Worm (Caenorhabditis elegans) whole organism, L3 larva: ENCODE measurements around the gene F44E7.9.

Experiments used
- R02D3.7 ChIP-seq: fragments of 150-350 bp; optimal IDR thresholded peaks from 2 replicates; lab custom pipeline; 2014; ENCODE audit warnings: missing biosample characterization, missing genetic modification characterization
- ama-1 ChIP-seq: fragments of 150-350 bp; optimal IDR thresholded peaks from 2 replicates; lab custom pipeline; 2018
- ceh-16 ChIP-seq: sonication (generic microtip); optimal IDR thresholded peaks from 2 replicates; lab custom pipeline; 2017; ENCODE audit warnings: missing biosample characterization, missing genetic modification characterization
- ceh-9 ChIP-seq: sonication (generic microtip); optimal IDR thresholded peaks from 2 replicates; lab custom pipeline; 2018; ENCODE audit warnings: missing biosample characterization, missing genetic modification characterization
- egl-5 ChIP-seq: fragments of 150-350 bp; optimal IDR thresholded peaks from 2 replicates; lab custom pipeline; 2017; ENCODE audit warnings: missing biosample characterization, missing genetic modification reagents, missing genetic modification characterization, inconsistent platforms
- elt-1 ChIP-seq: fragments of 150-350 bp; optimal IDR thresholded peaks from 2 replicates; lab custom pipeline; 2014; ENCODE audit warnings: missing biosample characterization, missing genetic modification characterization
- elt-2 ChIP-seq: sonication (generic microtip); optimal IDR thresholded peaks from 2 replicates; lab custom pipeline; 2016; ENCODE audit warnings: missing genetic modification reagents, mild to moderate bottlenecking, missing genetic modification characterization, missing compliant biosample characterization
- elt-3 ChIP-seq, 3 experiments: fragments of 150-350 bp in 1 of 3; sonication (generic microtip) in 2 of 3; optimal IDR thresholded peaks; 2 replicates in 2 of 3; 4 replicates in 1 of 3; lab custom pipeline; 2014 to 2017; ENCODE audit warnings: missing biosample characterization in 3 of 3, missing genetic modification characterization in 3 of 3
- eor-1 ChIP-seq, 2 experiments: fragments of 150-350 bp; optimal IDR thresholded peaks; 2 replicates each; lab custom pipeline; 2014 to 2018; ENCODE audit warnings: missing biosample characterization in 2 of 2, missing genetic modification characterization in 2 of 2
- fkh-10 ChIP-seq: sonication (generic microtip); optimal IDR thresholded peaks from 2 replicates; lab custom pipeline; 2017; ENCODE audit warnings: missing biosample characterization, missing genetic modification reagents, missing genetic modification characterization
- fkh-2 ChIP-seq: fragments of 150-350 bp; optimal IDR thresholded peaks from 2 replicates; lab custom pipeline; 2014; ENCODE audit warnings: missing biosample characterization, missing genetic modification reagents, missing genetic modification characterization
- hmg-11 ChIP-seq: sonication (generic microtip); optimal IDR thresholded peaks from 2 replicates; lab custom pipeline; 2016; ENCODE audit warnings: missing genetic modification characterization, missing compliant biosample characterization
- jun-1 ChIP-seq: fragments of 150-350 bp; optimal IDR thresholded peaks from 2 replicates; lab custom pipeline; 2014; ENCODE audit warnings: missing biosample characterization, missing genetic modification reagents, missing genetic modification characterization
- lin-15B ChIP-seq: fragments of 150-350 bp; optimal IDR thresholded peaks from 2 replicates; lab custom pipeline; 2014; ENCODE audit warnings: missing biosample characterization, missing genetic modification characterization
- lin-39 ChIP-seq: fragments of 150-350 bp; optimal IDR thresholded peaks from 2 replicates; lab custom pipeline; 2018; ENCODE audit warnings: missing biosample characterization, missing genetic modification reagents, missing genetic modification characterization
- lsy-12 ChIP-seq: sonication (generic microtip); optimal IDR thresholded peaks from 2 replicates; lab custom pipeline; 2016; ENCODE audit warnings: mild to moderate bottlenecking, missing genetic modification characterization, missing compliant biosample characterization
- mdl-1 ChIP-seq: fragments of 150-350 bp; optimal IDR thresholded peaks from 2 replicates; lab custom pipeline; 2014; ENCODE audit warnings: missing biosample characterization, missing genetic modification characterization
- mml-1 ChIP-seq: fragments of 150-350 bp; sonication (generic microtip); optimal IDR thresholded peaks from 3 replicates; lab custom pipeline; 2014; ENCODE audit warnings: missing biosample characterization, missing genetic modification characterization
- nfya-1 ChIP-seq: sonication (generic microtip); optimal IDR thresholded peaks from 2 replicates; lab custom pipeline; 2017; ENCODE audit warnings: missing genetic modification characterization, mild to moderate bottlenecking, missing compliant biosample characterization, antibody characterized with exemption, moderate library complexity; ENCODE audit not compliant: insufficient read depth
- nhr-11 ChIP-seq: fragments of 150-350 bp; optimal IDR thresholded peaks from 2 replicates; lab custom pipeline; 2014; ENCODE audit warnings: missing biosample characterization, missing genetic modification characterization
- nhr-12 ChIP-seq: fragments of 150-350 bp; optimal IDR thresholded peaks from 2 replicates; lab custom pipeline; 2014; ENCODE audit warnings: missing biosample characterization, missing genetic modification characterization
- nhr-23 ChIP-seq: fragments of 150-350 bp; optimal IDR thresholded peaks from 2 replicates; lab custom pipeline; 2014; ENCODE audit warnings: missing biosample characterization, missing genetic modification reagents, missing genetic modification characterization
- nhr-237 ChIP-seq: fragments of 150-350 bp; optimal IDR thresholded peaks from 2 replicates; lab custom pipeline; 2014; ENCODE audit warnings: missing biosample characterization, missing genetic modification characterization
- nhr-25 ChIP-seq: sonication (generic microtip); optimal IDR thresholded peaks from 2 replicates; lab custom pipeline; 2017; ENCODE audit warnings: missing biosample characterization, missing genetic modification characterization
- nhr-43 ChIP-seq: sonication (generic microtip); optimal IDR thresholded peaks from 2 replicates; lab custom pipeline; 2016; ENCODE audit warnings: mild to moderate bottlenecking, missing genetic modification characterization, missing compliant biosample characterization; ENCODE audit not compliant: poor library complexity, severe bottlenecking
- nhr-67 ChIP-seq: fragments of 150-350 bp; optimal IDR thresholded peaks from 2 replicates; lab custom pipeline; 2014; ENCODE audit warnings: missing biosample characterization, missing genetic modification characterization
- nhr-77 ChIP-seq: fragments of 150-350 bp; optimal IDR thresholded peaks from 2 replicates; lab custom pipeline; 2014; ENCODE audit warnings: missing biosample characterization, missing genetic modification characterization
- pha-4 ChIP-seq: fragments of 150-350 bp; optimal IDR thresholded peaks from 2 replicates; lab custom pipeline; 2014; ENCODE audit warnings: missing biosample characterization, missing genetic modification reagents, missing genetic modification characterization
- pqm-1 ChIP-seq: fragments of 150-350 bp; optimal IDR thresholded peaks from 2 replicates; lab custom pipeline; 2017; ENCODE audit warnings: missing biosample characterization, missing genetic modification characterization, inconsistent platforms
- sea-2 ChIP-seq: fragments of 150-350 bp; sonication (generic microtip); optimal IDR thresholded peaks from 4 replicates; lab custom pipeline; 2014; ENCODE audit warnings: missing biosample characterization, missing genetic modification reagents, missing genetic modification characterization
- skn-1 ChIP-seq: fragments of 150-350 bp; optimal IDR thresholded peaks from 2 replicates; lab custom pipeline; 2014; ENCODE audit warnings: missing biosample characterization, missing genetic modification characterization
- snpc-4 ChIP-seq: fragments of 150-350 bp; optimal IDR thresholded peaks from 2 replicates; lab custom pipeline; 2014; ENCODE audit warnings: missing biosample characterization, missing genetic modification characterization
- tbx-2 ChIP-seq: sonication (generic microtip); optimal IDR thresholded peaks from 2 replicates; lab custom pipeline; 2016; ENCODE audit warnings: mild to moderate bottlenecking, missing genetic modification characterization, missing compliant biosample characterization
- unc-39 ChIP-seq: sonication (generic microtip); optimal IDR thresholded peaks from 4 replicates; lab custom pipeline; 2017; ENCODE audit warnings: missing biosample characterization, missing genetic modification characterization
- unc-62 ChIP-seq: fragments of 150-350 bp; sonication (generic microtip); optimal IDR thresholded peaks from 4 replicates; lab custom pipeline; 2014; ENCODE audit warnings: missing biosample characterization, missing genetic modification reagents, missing genetic modification characterization
- zag-1 ChIP-seq: fragments of 150-350 bp; optimal IDR thresholded peaks from 2 replicates; lab custom pipeline; 2014; ENCODE audit warnings: missing biosample characterization, missing genetic modification characterization
- ztf-4 ChIP-seq: fragments of 150-350 bp; optimal IDR thresholded peaks from 2 replicates; lab custom pipeline; 2014; ENCODE audit warnings: missing biosample characterization, missing genetic modification characterization

The F44E7.9 gene

ce11 chrV:5785372-5785771 is 5.7 kb upstream of the F44E7.9 start, which contains the start of gene F44E7.7:
Gene F44E7.7 (minus strand): TSS chrV:5785472.
- TF ChIP-seq ceh-9 (tag; lab: Kevin White, UChicago): no peak
- no peak for TF ChIP-seq pqm-1
- TF ChIP-seq lin-39 (tag; lab: Kevin White, UChicago): no peak
- no peak for TF ChIP-seq lin-15B (tag; lab: Kevin White, UChicago)
- TF ChIP-seq nhr-23 (tag; lab: Kevin White, UChicago): no peak
- TF ChIP-seq fkh-2 (tag; lab: Kevin White, UChicago): no peak

ce11 chrV:5788650-5789049 is 2.4 kb upstream of the F44E7.9 start:
- TF ChIP-seq sea-2 (GFP tag; lab: Kevin White, UChicago): no peak
- no peak for TF ChIP-seq pha-4 (tag; lab: Kevin White, UChicago)
- no peak for TF ChIP-seq nhr-77 (tag; lab: Kevin White, UChicago)
- TF ChIP-seq fkh-10: no peak
- no peak for TF ChIP-seq nhr-237 (tag; lab: Kevin White, UChicago)
- TF ChIP-seq lsy-12 (tag; lab: Kevin White, UChicago): no peak
- TF ChIP-seq pqm-1: no peak
- no peak for TF ChIP-seq jun-1 (tag; lab: Kevin White, UChicago)
- no peak for TF ChIP-seq elt-2 (tag; lab: Kevin White, UChicago)
- no peak for TF ChIP-seq nfya-1
- TF ChIP-seq skn-1 (tag; lab: Kevin White, UChicago): no peak
- TF ChIP-seq nhr-11 (tag; lab: Kevin White, UChicago): no peak
- TF ChIP-seq mdl-1 (tag; lab: Kevin White, UChicago): no peak
- TF ChIP-seq elt-3 (tag; optimal IDR thresholded peaks at IDR 0.05; lab: Kevin White, UChicago): no peak
- TF ChIP-seq elt-1 (tag; lab: Kevin White, UChicago): no peak
- no peak for TF ChIP-seq nhr-12 (tag; lab: Kevin White, UChicago)
- no peak for TF ChIP-seq unc-62
- no peak for TF ChIP-seq fkh-2 (tag; lab: Kevin White, UChicago)

ce11 chrV:5792031-5792430 is 1.0 kb downstream of the F44E7.9 start, which contains the start of gene ZC250.2:
Gene ZC250.2 (plus strand): TSS chrV:5792331.
- no peak for TF ChIP-seq lin-15B (tag; lab: Kevin White, UChicago)
- TF ChIP-seq zag-1 (tag; lab: Kevin White, UChicago): no peak
- TF ChIP-seq jun-1 (tag; lab: Kevin White, UChicago): no peak
- no peak for TF ChIP-seq skn-1 (tag; lab: Kevin White, UChicago)
- no peak for TF ChIP-seq snpc-4
- no peak for TF ChIP-seq elt-3 (tag; optimal IDR thresholded peaks at IDR 0.05; lab: Kevin White, UChicago)
- no peak for TF ChIP-seq nhr-67 (tag; lab: Kevin White, UChicago)
- no peak for TF ChIP-seq nfya-1
- no peak for TF ChIP-seq ceh-16
- TF ChIP-seq egl-5: no peak
- TF ChIP-seq nhr-77 (tag; lab: Kevin White, UChicago): no peak
- no peak for TF ChIP-seq hmg-11

ce11 chrV:5798132-5798531 is 7.1 kb downstream of the F44E7.9 start, which contains the start of gene nstp-3:
Gene nstp-3 (minus strand): TSS chrV:5798232.
- TF ChIP-seq nhr-237 (tag; lab: Kevin White, UChicago) (no peak), ceh-9 (tag; lab: Kevin White, UChicago) (no peak), mml-1 (no peak), ztf-4 (tag; lab: Kevin White, UChicago) (no peak), skn-1 (tag; lab: Kevin White, UChicago) (no peak), nhr-11 (tag; lab: Kevin White, UChicago) (no peak), nhr-43 (no peak), sea-2 (GFP tag; lab: Kevin White, UChicago) (no peak), egl-5 (no peak), nfya-1 (no peak), eor-1 (tag; optimal IDR thresholded peaks at IDR 0.05; lab: Kevin White, UChicago) (no peak), R02D3.7 (tag; lab: Kevin White, UChicago) (no peak)

- TF ChIP-seq nhr-11 (tag; lab: Kevin White, UChicago): no peak
- TF ChIP-seq egl-5: no peak
- no peak for TF ChIP-seq tbx-2 (tag; lab: Kevin White, UChicago)
- no peak for TF ChIP-seq elt-2 (tag; lab: Kevin White, UChicago)
- no peak for TF ChIP-seq nfya-1
- TF ChIP-seq ceh-9 (tag; lab: Kevin White, UChicago): no peak
- no peak for TF ChIP-seq pqm-1
- TF ChIP-seq ceh-16: no peak
- no peak for TF ChIP-seq fkh-10
- TF ChIP-seq lsy-12 (tag; lab: Kevin White, UChicago): no peak
- no peak for TF ChIP-seq elt-1 (tag; lab: Kevin White, UChicago)
- no peak for TF ChIP-seq unc-39 (tag; lab: Kevin White, UChicago)
- TF ChIP-seq mdl-1 (tag; lab: Kevin White, UChicago): no peak
- no peak for TF ChIP-seq ztf-4 (tag; lab: Kevin White, UChicago)
- TF ChIP-seq eor-1 (tag; optimal IDR thresholded peaks at IDR 0.05; lab: Kevin White, UChicago): no peak
- no peak for TF ChIP-seq nhr-25 (tag; lab: Kevin White, UChicago)
- TF ChIP-seq nhr-77 (tag; lab: Kevin White, UChicago): no peak
- TF ChIP-seq hmg-11: no peak
- no peak for TF ChIP-seq ama-1 (lab: Kevin White, UChicago)
These were observed 8.3 kb downstream of the F44E7.9 start, which contains the start of gene cyn-17 for ce11 chrV:5799373-5799772. Gene cyn-17 (plus strand): TSS chrV:5799673.
